Worm (Caenorhabditis elegans) whole organism, L1 larva: ENCODE results near the gene Y105C5B.15.

ENCODE experiments used
- C16A3.4 ChIP-seq: fragments of 150-350 bp; optimal IDR thresholded peaks from 2 replicates; lab custom pipeline; 2014; ENCODE audit warnings: missing biosample characterization, missing genetic modification characterization
- C34B4.2 ChIP-seq: sonication (generic microtip); optimal IDR thresholded peaks from 2 replicates; lab custom pipeline; 2017; ENCODE audit warnings: mild to moderate bottlenecking, missing genetic modification characterization, missing compliant biosample characterization
- aha-1 ChIP-seq: fragments of 150-350 bp; optimal IDR thresholded peaks from 2 replicates; lab custom pipeline; 2014; ENCODE audit warnings: missing biosample characterization, missing genetic modification characterization
- ceh-63 ChIP-seq: fragments of 200-800 bp; sonication (Bioruptor generic); optimal IDR thresholded peaks from 2 replicates; lab custom pipeline; 2018; ENCODE audit warnings: mild to moderate bottlenecking, missing genetic modification characterization, missing compliant biosample characterization
- ceh-88 ChIP-seq: fragments of 200-800 bp; sonication (Bioruptor generic); IDR thresholded peaks from 2 replicates; pipeline ENCODE4 v1.3.6; 2022; ENCODE audit warnings: missing genetic modification characterization, missing compliant biosample characterization
- ceh-90 ChIP-seq: sonication (generic microtip); optimal IDR thresholded peaks from 2 replicates; lab custom pipeline; 2016; ENCODE audit warnings: missing genetic modification characterization, missing compliant biosample characterization
- efl-1 ChIP-seq, 4 experiments: fragments of 150-350 bp; optimal IDR thresholded peaks in 3 of 4; peaks in 1 of 4; 1 replicate in 1 of 4; 2 replicates in 3 of 4; lab custom pipeline; 2014; ENCODE audit warnings: missing biosample characterization in 2 of 4, missing genetic modification characterization in 2 of 4, missing genetic modification reagents in 2 of 4
- egl-13 ChIP-seq: sonication (generic microtip); optimal IDR thresholded peaks from 2 replicates; lab custom pipeline; 2016; ENCODE audit warnings: missing genotype, missing genetic modification reagents, missing genetic modification characterization, missing compliant biosample characterization
- elt-2 ChIP-seq: sonication (generic microtip); optimal IDR thresholded peaks from 2 replicates; lab custom pipeline; 2016; ENCODE audit warnings: missing genetic modification characterization, mild to moderate bottlenecking, inconsistent platforms, missing compliant biosample characterization, missing genetic modification reagents
- elt-3 ChIP-seq, 6 experiments: fragments of 150-350 bp in 1 of 6; sonication (generic microtip); optimal IDR thresholded peaks; 2 replicates each; lab custom pipeline; 2017 to 2018; ENCODE audit warnings: missing biosample characterization in 6 of 6, missing genetic modification characterization in 6 of 6, inconsistent platforms in 1 of 6
- ets-5 ChIP-seq: fragments of 200-800 bp; sonication (Bioruptor generic); IDR thresholded peaks from 2 replicates; pipeline ENCODE4 v1.3.6; 2022; ENCODE audit warnings: missing genetic modification characterization, missing compliant biosample characterization
- grh-1 ChIP-seq: fragments of 200-800 bp; sonication (Bioruptor generic); IDR thresholded peaks from 2 replicates; pipeline ENCODE4 v1.3.6; 2022; ENCODE audit warnings: missing genetic modification reagents, missing genetic modification characterization, missing compliant biosample characterization
- hlh-4 ChIP-seq: sonication (generic microtip); optimal IDR thresholded peaks from 2 replicates; lab custom pipeline; 2016; ENCODE audit warnings: mild to moderate bottlenecking, missing genetic modification characterization, missing compliant biosample characterization
- hpl-2 ChIP-seq: fragments of 150-350 bp; optimal IDR thresholded peaks from 2 replicates; lab custom pipeline; 2014; ENCODE audit warnings: missing biosample characterization, missing genetic modification reagents, missing genetic modification characterization
- isw-1 ChIP-seq: fragments of 200-800 bp; sonication (Bioruptor generic); IDR thresholded peaks from 2 replicates; pipeline ENCODE4 v1.3.6; 2022; ENCODE audit warnings: missing genetic modification characterization, missing compliant biosample characterization
- lin-14 ChIP-seq: fragments of 200-800 bp; sonication (Bioruptor generic); optimal IDR thresholded peaks from 2 replicates; lab custom pipeline; 2018; ENCODE audit warnings: mild to moderate bottlenecking, missing genetic modification characterization, moderate library complexity, missing compliant biosample characterization
- lin-15B ChIP-seq: fragments of 150-350 bp; sonication (generic microtip); optimal IDR thresholded peaks from 3 replicates; lab custom pipeline; 2014; ENCODE audit warnings: missing biosample characterization, missing genetic modification characterization
- lin-35 ChIP-seq, 2 experiments: fragments of 150-350 bp; optimal IDR thresholded peaks; 2 replicates each; lab custom pipeline; 2014; ENCODE audit warnings: missing biosample characterization in 2 of 2, missing genetic modification characterization in 2 of 2, missing genetic modification reagents in 2 of 2
- lin-39 ChIP-seq: fragments of 150-350 bp; optimal IDR thresholded peaks from 2 replicates; lab custom pipeline; 2014; ENCODE audit warnings: missing biosample characterization, missing genetic modification reagents, missing genetic modification characterization
- lir-3 ChIP-seq: sonication (generic microtip); optimal IDR thresholded peaks from 2 replicates; lab custom pipeline; 2016; ENCODE audit warnings: mild to moderate bottlenecking, missing genetic modification characterization, moderate library complexity, missing compliant biosample characterization; ENCODE audit not compliant: poor library complexity
- lsy-2 ChIP-seq, 2 experiments: fragments of 150-350 bp; optimal IDR thresholded peaks; 2 replicates each; lab custom pipeline; 2014; ENCODE audit warnings: missing biosample characterization in 2 of 2, missing genetic modification characterization in 2 of 2
- mdl-1 ChIP-seq, 2 experiments: fragments of 150-350 bp; optimal IDR thresholded peaks; 2 replicates each; lab custom pipeline; 2014 to 2017; ENCODE audit warnings: missing biosample characterization in 2 of 2, missing genetic modification characterization in 2 of 2, inconsistent platforms in 1 of 2
- nhr-11 ChIP-seq: fragments of 150-350 bp; optimal IDR thresholded peaks from 2 replicates; lab custom pipeline; 2014; ENCODE audit warnings: missing biosample characterization, missing genetic modification characterization
- nhr-12 ChIP-seq: sonication (generic microtip); optimal IDR thresholded peaks from 2 replicates; lab custom pipeline; 2017; ENCODE audit warnings: missing biosample characterization, missing genetic modification characterization
- nhr-20 ChIP-seq: sonication (generic microtip); optimal IDR thresholded peaks from 2 replicates; lab custom pipeline; 2016; ENCODE audit warnings: mild to moderate bottlenecking, missing genetic modification characterization, missing compliant biosample characterization
- nhr-28 ChIP-seq: fragments of 150-350 bp; optimal IDR thresholded peaks from 2 replicates; lab custom pipeline; 2014; ENCODE audit warnings: missing biosample characterization, missing genetic modification characterization
- nhr-76 ChIP-seq: sonication (generic microtip); optimal IDR thresholded peaks from 2 replicates; lab custom pipeline; 2017; ENCODE audit warnings: missing biosample characterization, missing genetic modification characterization
- nhr-90 ChIP-seq: sonication (generic microtip); optimal IDR thresholded peaks from 2 replicates; lab custom pipeline; 2016; ENCODE audit warnings: mild to moderate bottlenecking, missing genetic modification characterization, missing compliant biosample characterization; ENCODE audit not compliant: poor library complexity
- pag-3 ChIP-seq: sonication (generic microtip); optimal IDR thresholded peaks from 2 replicates; lab custom pipeline; 2017; ENCODE audit warnings: missing genetic modification characterization, mild to moderate bottlenecking, missing compliant biosample characterization, antibody characterized with exemption, borderline replicate concordance; ENCODE audit not compliant: insufficient read depth
- pax-3 ChIP-seq: fragments of 200-800 bp; sonication (Bioruptor generic); optimal IDR thresholded peaks from 2 replicates; lab custom pipeline; 2018; ENCODE audit warnings: mild to moderate bottlenecking, missing genetic modification characterization, moderate library complexity, missing compliant biosample characterization
- pqm-1 ChIP-seq: sonication (generic microtip); optimal IDR thresholded peaks from 3 replicates; lab custom pipeline; 2017; ENCODE audit warnings: missing biosample characterization, missing genetic modification characterization
- rnt-1 ChIP-seq: sonication (generic microtip); optimal IDR thresholded peaks from 2 replicates; lab custom pipeline; 2016; ENCODE audit warnings: mild to moderate bottlenecking, missing genetic modification characterization, moderate library complexity, missing compliant biosample characterization
- skn-1 ChIP-seq: fragments of 150-350 bp; optimal IDR thresholded peaks from 2 replicates; lab custom pipeline; 2014; ENCODE audit warnings: missing biosample characterization, missing genetic modification characterization
- sup-37 ChIP-seq: fragments of 200-800 bp; sonication (Bioruptor generic); optimal IDR thresholded peaks from 2 replicates; lab custom pipeline; 2018; ENCODE audit warnings: mild to moderate bottlenecking, missing genetic modification characterization, missing compliant biosample characterization
- swsn-7 ChIP-seq: sonication (generic microtip); optimal IDR thresholded peaks from 2 replicates; lab custom pipeline; 2016; ENCODE audit warnings: missing genetic modification characterization, missing compliant biosample characterization
- tbx-2 ChIP-seq: sonication (generic microtip); optimal IDR thresholded peaks from 2 replicates; lab custom pipeline; 2016; ENCODE audit warnings: missing genetic modification characterization, missing compliant biosample characterization
- unc-62 ChIP-seq: fragments of 150-350 bp; optimal IDR thresholded peaks from 2 replicates; lab custom pipeline; 2014; ENCODE audit warnings: missing biosample characterization, missing genetic modification reagents, missing genetic modification characterization
- unc-86 ChIP-seq: sonication (generic microtip); optimal IDR thresholded peaks from 2 replicates; lab custom pipeline; 2016; ENCODE audit warnings: missing genetic modification characterization, missing compliant biosample characterization
- xbp-1 ChIP-seq: sonication (generic microtip); optimal IDR thresholded peaks from 2 replicates; lab custom pipeline; 2016; ENCODE audit warnings: missing genetic modification characterization, missing compliant biosample characterization
- ztf-11 ChIP-seq, 2 experiments: sonication (generic microtip); optimal IDR thresholded peaks; 2 replicates each; lab custom pipeline; 2016 to 2017; ENCODE audit warnings: missing genetic modification characterization in 2 of 2, missing biosample characterization in 1 of 2, missing compliant biosample characterization in 1 of 2

Y105C5B.15 gene

DNA sequence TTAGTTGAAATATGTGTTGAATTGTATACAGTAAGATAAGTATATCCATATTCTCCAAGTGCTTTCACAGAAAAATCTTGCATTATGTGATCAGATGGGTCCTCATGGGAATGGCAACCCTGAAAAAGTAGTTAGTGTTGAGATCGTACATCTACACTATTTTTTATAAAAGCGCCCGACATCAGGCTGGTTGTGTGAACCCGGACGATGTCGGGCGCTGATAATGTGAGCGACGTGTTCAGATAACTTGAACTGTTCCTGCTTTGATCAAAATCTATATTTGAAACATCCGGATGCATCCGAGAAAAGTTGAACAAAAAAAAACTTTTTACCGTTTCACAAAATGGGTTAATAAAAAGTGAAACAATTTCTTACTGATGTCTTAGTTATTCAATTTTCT is 36.7 kb upstream of the Y105C5B.15 start:
- no peak for TF ChIP-seq skn-1 (tag; lab: Kevin White, UChicago)

DNA sequence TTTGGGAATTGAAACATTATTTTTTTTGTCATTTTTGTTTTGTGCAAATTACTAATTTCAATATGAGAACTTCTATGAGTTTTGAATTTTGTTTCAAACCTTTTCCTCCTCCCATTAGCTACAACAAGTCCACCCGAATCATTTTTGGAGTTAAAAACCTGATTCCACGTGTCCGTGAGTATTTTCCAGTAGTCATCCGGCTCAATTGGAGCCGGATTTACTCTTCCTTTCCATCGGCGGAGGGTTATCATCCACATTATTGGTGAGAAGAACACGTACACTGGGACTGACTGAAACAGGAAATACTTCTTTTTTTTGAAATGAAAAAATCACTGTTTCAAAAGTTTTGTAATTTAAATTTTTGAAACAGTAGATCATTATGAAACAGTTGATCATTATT is 28.7 kb upstream of the Y105C5B.15 start:
- TF ChIP-seq hlh-4, result no peak
- TF ChIP-seq efl-1 (optimal IDR thresholded peaks at IDR 0.05; lab: Kevin White, UChicago), result no peak
- TF ChIP-seq efl-1 (GFP tag; optimal IDR thresholded peaks at IDR 0.05 in 1 of 2; lab: Kevin White, UChicago), result peak in 1 of 2 experiments; percentile 5
- TF ChIP-seq, all 84 proteins: peak for 1

DNA sequence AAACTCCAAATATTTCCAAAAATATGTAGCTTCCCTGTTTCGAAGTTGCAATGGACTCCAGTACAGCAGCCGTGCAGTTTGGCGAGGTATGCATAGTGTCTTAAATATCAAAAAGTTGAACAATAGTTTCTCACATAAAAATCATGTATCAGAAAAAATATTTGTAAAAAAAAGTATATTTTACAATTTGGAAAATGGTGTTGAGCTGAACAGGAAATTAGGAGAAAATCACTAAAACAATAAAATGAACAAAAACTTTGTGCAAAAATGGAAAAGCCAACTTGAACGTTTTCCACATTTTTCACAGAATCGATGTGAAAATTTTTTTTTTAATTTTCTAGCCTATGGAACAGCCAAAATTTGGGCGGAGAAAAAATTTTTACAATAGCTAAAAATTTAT is 25.0 kb upstream of the Y105C5B.15 start, which contains the start of gene Y105C5B.8:
Gene Y105C5B.8, minus strand, starts transcription at position 101 of the 400 bp plus-strand sequence.
- TF ChIP-seq ceh-90 (tag; lab: Kevin White, UChicago) (no peak), skn-1 (tag; lab: Kevin White, UChicago) (no peak), hpl-2 (GFP tag; lab: Kevin White, UChicago) (no peak)

DNA sequence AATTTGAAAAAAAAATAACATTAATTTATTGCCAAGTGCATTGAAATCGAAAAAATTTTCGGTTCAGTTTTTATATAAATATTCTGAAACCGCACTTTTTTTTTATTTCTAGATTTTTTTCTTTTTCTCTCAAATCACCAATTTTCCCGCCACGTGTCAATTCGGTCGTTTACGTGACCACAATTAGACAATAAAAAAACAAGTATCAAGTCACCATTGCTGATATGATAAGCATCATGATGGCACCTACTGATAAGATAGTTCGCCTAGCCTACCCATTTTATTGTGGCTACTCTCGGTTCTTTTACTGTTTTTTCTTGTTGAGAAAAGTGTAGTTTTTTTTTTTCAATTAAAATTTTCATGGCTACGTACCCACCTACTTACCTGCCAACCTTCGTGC is 21.9 kb upstream of the Y105C5B.15 start:
- TF ChIP-seq unc-62 (GFP tag; lab: Kevin White, UChicago) (no peak), lir-3 (tag; lab: Kevin White, UChicago) (no peak), rnt-1 (tag; lab: Kevin White, UChicago) (no peak), swsn-7 (tag; lab: Kevin White, UChicago) (no peak), sup-37 (no peak), nhr-28 (no peak), hlh-4 (no peak), ztf-11 (tag; optimal IDR thresholded peaks at IDR 0.05; lab: Kevin White, UChicago) (no peak), unc-86 (tag; lab: Kevin White, UChicago) (no peak), elt-2 (tag; lab: Kevin White, UChicago) (peak; percentile 82), pag-3 (tag; lab: Kevin White, UChicago) (no peak), pax-3 (tag; lab: Kevin White, UChicago) (no peak), elt-3 (tag; optimal IDR thresholded peaks at IDR 0.05; lab: Kevin White, UChicago) (peak; percentile 11 to 97 (median 89)), egl-13 (tag; lab: Kevin White, UChicago) (no peak), aha-1 (tag; lab: Kevin White, UChicago) (no peak), grh-1 (no peak), hpl-2 (GFP tag; lab: Kevin White, UChicago) (no peak), nhr-12 (tag; lab: Kevin White, UChicago) (no peak), nhr-76 (tag; lab: Kevin White, UChicago) (no peak), pqm-1 (peak; percentile 12), lin-35 (GFP tag; optimal IDR thresholded peaks at IDR 0.05; lab: Kevin White, UChicago) (peak in 1 of 2 experiments; percentile 32), nhr-90 (tag; lab: Kevin White, UChicago) (peak; percentile 12), ceh-63 (GFP tag; lab: Kevin White, UChicago) (no peak), tbx-2 (tag; lab: Kevin White, UChicago) (no peak), lin-39 (no peak), C34B4.2 (no peak), mdl-1 (tag; optimal IDR thresholded peaks at IDR 0.05; lab: Kevin White, UChicago) (no peak), ceh-88 (GFP tag; lab: Robert Waterston, UW) (no peak), nhr-11 (tag; lab: Kevin White, UChicago) (no peak), nhr-20 (tag; lab: Kevin White, UChicago) (peak; percentile 56), C16A3.4 (tag; lab: Kevin White, UChicago) (no peak)

DNA sequence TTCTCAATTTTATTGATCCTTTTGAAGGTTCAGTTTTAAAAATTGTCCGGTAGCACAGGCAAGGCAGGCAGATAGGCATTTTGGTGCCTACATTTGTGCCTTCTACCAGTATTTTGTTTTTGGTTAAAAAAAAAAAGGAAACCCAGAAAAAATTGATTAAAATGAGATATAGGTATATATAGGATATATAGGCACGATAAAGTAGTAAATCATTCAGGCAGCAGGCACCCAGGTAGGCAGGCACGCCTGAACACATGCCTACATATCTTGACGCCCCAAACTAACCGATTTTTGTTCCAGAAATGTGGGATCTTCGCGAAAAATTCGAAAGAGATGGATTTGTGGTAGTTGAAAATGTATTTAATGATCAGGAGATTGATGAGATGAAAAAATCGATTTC is 21.5 kb upstream of the Y105C5B.15 start, which contains the start of gene Y105C5B.9:
Gene Y105C5B.9, plus strand, starts transcription at position 301 of the 400 bp plus-strand sequence.
- TF ChIP-seq isw-1, result no peak
- TF ChIP-seq sup-37, result no peak
- TF ChIP-seq ets-5 (GFP tag; lab: Robert Waterston, UW), result no peak
- TF ChIP-seq nhr-11 (tag; lab: Kevin White, UChicago), result no peak
- TF ChIP-seq lir-3 (tag; lab: Kevin White, UChicago), result no peak
- TF ChIP-seq nhr-90 (tag; lab: Kevin White, UChicago), result no peak
- no peak for TF ChIP-seq xbp-1 (tag; lab: Kevin White, UChicago)
- TF ChIP-seq lin-15B, result no peak
- no peak for TF ChIP-seq lin-14 (GFP tag; lab: Kevin White, UChicago)
- no peak for TF ChIP-seq lsy-2 (tag; optimal IDR thresholded peaks at IDR 0.05; lab: Kevin White, UChicago)
